Worm (Caenorhabditis elegans) whole organism, young adult: ENCODE measurements around the gene W01B6.8.
A peak's percentile ranks its signal among the peaks of the same experiment; 100 is the strongest.

Source experiments
- B0019.2 ChIP-seq: fragments of 200-800 bp; sonication (Bioruptor generic); conservative IDR thresholded peaks from 2 replicates; pipeline ENCODE4 v1.3.6; 2022; ENCODE audit warnings: missing genetic modification reagents, missing genetic modification characterization, missing compliant biosample characterization
- F55B11.4 ChIP-seq: sonication (generic microtip); optimal IDR thresholded peaks from 2 replicates; lab custom pipeline; 2016; ENCODE audit warnings: missing compliant biosample characterization, missing genetic modification characterization, borderline replicate concordance; ENCODE audit not compliant: insufficient read depth
- F57C9.4 ChIP-seq: sonication (generic microtip); optimal IDR thresholded peaks from 2 replicates; lab custom pipeline; 2017; ENCODE audit warnings: mild to moderate bottlenecking, missing genetic modification characterization, missing compliant biosample characterization
- K11D2.4 ChIP-seq: fragments of 200-800 bp; sonication (Bioruptor generic); IDR thresholded peaks from 2 replicates; pipeline ENCODE4 v1.3.6; 2022; ENCODE audit warnings: missing genetic modification reagents, missing genetic modification characterization, missing compliant biosample characterization
- Y53F4B.3 ChIP-seq: fragments of 200-800 bp; sonication (Bioruptor generic); IDR thresholded peaks from 2 replicates; pipeline ENCODE4 v1.3.6; 2022; ENCODE audit warnings: missing genetic modification reagents, missing genetic modification characterization, missing compliant biosample characterization
- ama-1 ChIP-seq, 3 experiments: fragments of 150-350 bp in 1 of 3; sonication (generic microtip) in 2 of 3; optimal IDR thresholded peaks; 2 replicates each; lab custom pipeline; 2014 to 2018; ENCODE audit warnings: missing biosample characterization in 2 of 3, missing genetic modification characterization in 2 of 3, missing genetic modification reagents in 2 of 3
- aptf-2 ChIP-seq: fragments of 200-800 bp; sonication (Bioruptor generic); conservative IDR thresholded peaks from 2 replicates; pipeline ENCODE4 v1.3.6; 2022; ENCODE audit warnings: missing genetic modification reagents, missing genetic modification characterization, missing compliant biosample characterization
- atf-7 ChIP-seq: sonication (generic microtip); optimal IDR thresholded peaks from 2 replicates; lab custom pipeline; 2017; ENCODE audit warnings: mild to moderate bottlenecking, missing genetic modification characterization, missing compliant biosample characterization
- bed-2 ChIP-seq: fragments of 200-800 bp; sonication (Bioruptor generic); IDR thresholded peaks from 2 replicates; pipeline ENCODE4 v1.3.6; 2022; ENCODE audit warnings: missing genetic modification reagents, missing genetic modification characterization, missing compliant biosample characterization
- ceh-79 ChIP-seq: sonication (generic microtip); optimal IDR thresholded peaks from 2 replicates; lab custom pipeline; 2017; ENCODE audit warnings: mild to moderate bottlenecking, missing genetic modification characterization, missing compliant biosample characterization
- chd-7 ChIP-seq: sonication (generic microtip); optimal IDR thresholded peaks from 2 replicates; lab custom pipeline; 2016; ENCODE audit warnings: mild to moderate bottlenecking, missing genetic modification characterization, moderate library complexity, missing compliant biosample characterization
- dox-1 ChIP-seq: fragments of 200-800 bp; sonication (Bioruptor generic); IDR thresholded peaks from 2 replicates; pipeline ENCODE4 v1.3.6; 2022; ENCODE audit warnings: missing genetic modification reagents, missing genetic modification characterization, missing compliant biosample characterization
- ekl-4 ChIP-seq: fragments of 200-800 bp; sonication (Bioruptor generic); IDR thresholded peaks from 2 replicates; pipeline ENCODE4 v1.3.6; 2022; ENCODE audit warnings: missing genetic modification reagents, missing genetic modification characterization, missing compliant biosample characterization
- ets-4 ChIP-seq: fragments of 200-800 bp; sonication (Bioruptor generic); optimal IDR thresholded peaks from 2 replicates; lab custom pipeline; 2018; ENCODE audit warnings: mild to moderate bottlenecking, missing genetic modification characterization, missing compliant biosample characterization
- hmg-20 ChIP-seq: fragments of 200-800 bp; sonication (Bioruptor generic); IDR thresholded peaks from 2 replicates; pipeline ENCODE4 v1.3.6; 2022; ENCODE audit warnings: missing genetic modification reagents, missing genetic modification characterization, missing compliant biosample characterization
- hsf-1 ChIP-seq: fragments of 200-800 bp; sonication (Bioruptor generic); IDR thresholded peaks from 2 replicates; pipeline ENCODE4 v1.3.6; 2022; ENCODE audit warnings: missing genetic modification reagents, missing genetic modification characterization, missing compliant biosample characterization
- let-607 ChIP-seq, 2 experiments: fragments of 200-800 bp in 1 of 2; sonication (Bioruptor generic) in 1 of 2; sonication (generic microtip) in 1 of 2; optimal IDR thresholded peaks; 2 replicates each; lab custom pipeline; 2016 to 2018; ENCODE audit warnings: mild to moderate bottlenecking in 2 of 2, missing compliant biosample characterization in 2 of 2, missing genetic modification characterization in 2 of 2, moderate library complexity in 2 of 2, missing genotype in 1 of 2
- lin-26 ChIP-seq: fragments of 200-800 bp; sonication (Bioruptor generic); IDR thresholded peaks from 2 replicates; pipeline ENCODE4 v1.3.6; 2022; ENCODE audit warnings: missing genetic modification reagents, missing genetic modification characterization, missing compliant biosample characterization
- lir-1 ChIP-seq: fragments of 200-800 bp; sonication (Bioruptor generic); conservative IDR thresholded peaks from 2 replicates; pipeline ENCODE4 v1.3.6; 2022; ENCODE audit warnings: missing genetic modification reagents, missing genetic modification characterization, missing compliant biosample characterization
- lsy-27 ChIP-seq: sonication (generic microtip); optimal IDR thresholded peaks from 2 replicates; lab custom pipeline; 2017; ENCODE audit warnings: missing genetic modification characterization, mild to moderate bottlenecking, missing compliant biosample characterization, antibody characterized with exemption, missing genotype, borderline replicate concordance; ENCODE audit not compliant: insufficient read depth
- madf-3 ChIP-seq: fragments of 200-800 bp; sonication (Bioruptor generic); IDR thresholded peaks from 2 replicates; pipeline ENCODE4 v1.3.6; 2022; ENCODE audit warnings: missing genetic modification reagents, missing genetic modification characterization, missing compliant biosample characterization
- mel-28 ChIP-seq: sonication (generic microtip); optimal IDR thresholded peaks from 2 replicates; lab custom pipeline; 2016; ENCODE audit warnings: borderline replicate concordance, mild to moderate bottlenecking, missing genetic modification characterization, missing compliant biosample characterization
- nhr-80 ChIP-seq: sonication (generic microtip); optimal IDR thresholded peaks from 2 replicates; lab custom pipeline; 2016; ENCODE audit warnings: missing genetic modification characterization, missing compliant biosample characterization
- nhr-90 ChIP-seq: sonication (generic microtip); optimal IDR thresholded peaks from 2 replicates; lab custom pipeline; 2016; ENCODE audit warnings: missing genotype, mild to moderate bottlenecking, missing genetic modification characterization, missing compliant biosample characterization
- sdz-38 ChIP-seq: sonication (generic microtip); optimal IDR thresholded peaks from 2 replicates; lab custom pipeline; 2016; ENCODE audit warnings: missing genotype, missing genetic modification characterization, missing compliant biosample characterization
- somi-1 ChIP-seq: fragments of 200-800 bp; sonication (Bioruptor generic); optimal IDR thresholded peaks from 2 replicates; lab custom pipeline; 2018; ENCODE audit warnings: mild to moderate bottlenecking, missing genetic modification characterization, missing compliant biosample characterization
- tbx-9 ChIP-seq: sonication (generic microtip); optimal IDR thresholded peaks from 2 replicates; lab custom pipeline; 2016; ENCODE audit warnings: borderline replicate concordance, missing genetic modification characterization, inconsistent platforms, missing compliant biosample characterization
- tlf-1 ChIP-seq: fragments of 200-800 bp; sonication (Bioruptor generic); optimal IDR thresholded peaks from 2 replicates; lab custom pipeline; 2018; ENCODE audit warnings: mild to moderate bottlenecking, missing genetic modification characterization, missing compliant biosample characterization
- ztf-22 ChIP-seq: fragments of 200-800 bp; sonication (Bioruptor generic); optimal IDR thresholded peaks from 2 replicates; lab custom pipeline; 2018; ENCODE audit warnings: mild to moderate bottlenecking, missing genetic modification characterization, moderate library complexity, missing compliant biosample characterization
- ztf-25 ChIP-seq: fragments of 200-800 bp; sonication (Bioruptor generic); IDR thresholded peaks from 2 replicates; pipeline ENCODE4 v1.3.6; 2022; ENCODE audit warnings: missing genetic modification reagents, missing genetic modification characterization, missing compliant biosample characterization
- ztf-28 ChIP-seq: fragments of 200-800 bp; sonication (Bioruptor generic); IDR thresholded peaks from 2 replicates; pipeline ENCODE4 v1.3.6; 2022; ENCODE audit warnings: missing genetic modification reagents, missing genetic modification characterization, missing compliant biosample characterization

The W01B6.8 gene

DNA sequence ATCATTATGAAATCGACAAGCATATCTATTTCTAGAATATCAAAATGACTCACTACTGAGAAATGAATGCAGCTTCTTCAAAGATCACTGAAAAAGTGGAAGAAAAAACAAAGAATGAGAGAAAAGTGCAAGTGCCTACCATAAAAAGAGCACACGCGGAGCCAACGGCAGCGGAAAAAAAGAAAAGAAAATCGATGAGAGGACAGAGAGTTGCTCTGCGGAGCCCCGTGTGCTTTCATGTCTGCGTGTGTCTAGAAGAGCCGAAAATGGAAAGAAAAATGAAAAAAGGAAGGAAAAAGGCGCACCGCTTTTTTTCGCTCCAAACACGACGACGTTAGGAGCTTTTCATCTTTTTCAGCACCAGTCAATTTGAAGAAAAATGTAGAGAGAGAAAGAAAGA, 21.4 kb downstream of the W01B6.8 start, which contains the start of gene ipla-7:
Gene ipla-7 (minus strand): TSS at position 122 of the 400 bp plus-strand sequence.
- no peak for TF ChIP-seq mel-28 (tag; lab: Kevin White, UChicago)
- peak; percentile 16 for TF ChIP-seq nhr-80
- no peak for TF ChIP-seq lsy-27 (tag; lab: Kevin White, UChicago)
- no peak for TF ChIP-seq sdz-38
- TF ChIP-seq lir-1, result no peak
- no peak for TF ChIP-seq B0019.2 (GFP tag; lab: Robert Waterston, UW)
- TF ChIP-seq chd-7 (tag; lab: Kevin White, UChicago), result no peak

DNA sequence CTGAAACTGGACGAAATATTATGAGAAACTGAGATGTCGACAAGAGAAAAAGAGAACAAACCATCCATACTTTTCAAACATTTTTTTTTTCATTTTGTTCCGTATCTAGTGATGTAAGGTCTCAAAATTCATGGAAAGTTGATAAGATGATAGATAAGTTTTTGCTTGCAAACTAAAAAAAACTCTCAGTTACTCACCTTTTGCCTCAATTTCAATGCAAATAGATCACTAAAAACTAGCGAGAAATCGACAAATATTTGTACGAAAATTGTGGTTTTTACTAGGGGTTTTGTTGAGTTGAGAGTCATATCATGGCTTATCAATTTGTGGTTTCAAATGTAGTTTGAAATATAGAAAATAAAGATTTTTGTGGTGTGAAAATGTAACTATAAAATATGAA, 23.4 kb downstream of the W01B6.8 start:
- TF ChIP-seq tlf-1 (GFP tag; lab: Kevin White, UChicago), result no peak
- peak; percentile 31 for TF ChIP-seq nhr-80

DNA sequence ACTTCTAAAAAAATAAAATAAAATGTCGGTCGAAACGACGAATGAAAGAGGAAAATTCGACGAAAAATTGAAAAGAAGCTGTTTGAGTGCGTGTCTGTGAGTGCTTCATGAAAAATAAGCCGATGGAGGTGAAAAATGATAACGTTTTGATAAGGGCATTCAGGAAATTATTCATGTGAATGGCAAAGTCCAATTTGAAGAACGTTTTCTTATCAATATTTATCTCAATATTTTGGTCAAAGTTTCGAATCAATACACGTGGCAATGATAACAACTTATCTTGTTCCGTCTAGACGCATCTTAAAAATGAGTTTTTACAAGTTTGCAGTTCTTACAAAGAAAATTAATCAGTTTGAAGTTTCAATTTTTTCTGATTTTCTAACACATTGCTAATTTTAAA, 25.0 kb downstream of the W01B6.8 start:
- TF ChIP-seq hmg-20 (GFP tag; lab: Robert Waterston, UW) (no peak), F57C9.4 (tag; lab: Kevin White, UChicago) (no peak), nhr-80 (peak; percentile 73), ets-4 (peak; percentile 40), atf-7 (peak; percentile 4), ekl-4 (GFP tag; lab: Robert Waterston, UW) (no peak), let-607 (tag; optimal IDR thresholded peaks at IDR 0.05; lab: Kevin White, UChicago) (peak in 1 of 2 experiments; percentile 53), ztf-22 (peak; percentile 17), ztf-28 (GFP tag; lab: Robert Waterston, UW) (no peak)

DNA sequence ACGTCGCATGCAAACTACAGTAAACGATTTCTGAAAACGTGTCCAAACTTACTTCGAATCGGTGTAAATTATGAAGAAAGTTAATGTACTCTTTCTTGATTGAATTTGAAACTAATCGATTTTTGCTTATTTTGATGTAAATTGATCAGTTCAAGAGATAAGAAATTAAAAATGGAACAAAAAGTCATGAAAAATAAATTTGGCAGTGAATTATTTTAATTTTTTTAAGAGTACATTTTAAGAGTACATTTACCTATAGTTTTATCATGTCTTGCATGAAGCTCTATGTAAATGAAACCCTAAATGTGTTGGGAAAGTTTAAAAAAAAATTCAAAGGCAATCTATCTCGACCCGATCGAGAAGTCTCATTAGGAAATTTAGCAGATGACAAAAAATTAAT, 28.0 kb downstream of the W01B6.8 start, which contains the start of gene T04B2.7:
Gene T04B2.7 (minus strand): TSS at position 101 of the 400 bp plus-strand sequence.
- TF ChIP-seq madf-3, result no peak

DNA sequence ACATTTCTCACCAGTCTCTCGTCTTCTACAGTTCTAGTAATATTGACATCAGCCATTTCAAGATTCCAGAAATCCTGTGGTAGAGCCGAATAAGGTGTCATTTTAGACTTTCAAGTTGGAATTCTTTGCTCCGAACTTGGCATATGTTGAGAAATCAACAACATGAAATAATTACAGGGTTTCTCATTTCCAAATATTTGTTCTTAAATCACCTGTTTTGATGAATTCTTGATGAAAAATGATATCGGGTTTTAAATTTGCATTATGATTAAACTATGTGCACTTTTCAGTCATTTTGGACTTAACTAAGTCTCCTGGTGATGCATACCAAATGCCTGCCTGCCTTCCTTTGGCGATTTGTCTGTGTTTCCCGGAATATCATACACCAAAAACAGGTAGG, 30.6 kb downstream of the W01B6.8 start, which contains the start of gene srv-12:
Gene srv-12 (minus strand): TSS at position 101 of the 400 bp plus-strand sequence.
- TF ChIP-seq ztf-28 (GFP tag; lab: Robert Waterston, UW), result no peak
- TF ChIP-seq madf-3, result no peak
- TF ChIP-seq, all 124 proteins: peak for 0

DNA sequence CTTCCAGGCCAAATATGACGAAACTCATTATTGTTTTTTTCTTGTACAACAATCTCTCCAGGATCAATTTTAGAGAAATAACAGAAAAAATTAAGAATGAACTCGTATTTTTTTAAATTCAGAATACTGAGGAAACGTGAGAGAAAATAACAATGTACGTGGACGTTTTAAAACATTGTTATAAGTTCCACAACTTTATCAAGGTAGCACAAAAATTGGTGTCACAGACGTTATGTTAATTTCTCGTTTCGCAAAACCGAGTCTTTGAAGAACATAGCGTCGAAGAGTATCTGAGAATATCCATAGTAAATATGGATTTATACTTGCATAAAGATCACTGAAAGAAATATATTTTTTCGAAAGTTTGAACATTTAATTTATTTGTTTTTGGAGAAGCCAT, 33.1 kb downstream of the W01B6.8 start, which contains the start of gene T04B2.8:
Gene T04B2.8 (minus strand): TSS at position 101 of the 400 bp plus-strand sequence.
- TF ChIP-seq dox-1 (GFP tag; lab: Robert Waterston, UW), result no peak
- no peak for TF ChIP-seq hsf-1 (GFP tag; lab: Robert Waterston, UW)
- TF ChIP-seq ceh-79 (tag; lab: Kevin White, UChicago), result no peak
- no peak for TF ChIP-seq lin-26 (GFP tag; lab: Robert Waterston, UW)
- no peak for TF ChIP-seq nhr-90
- TF ChIP-seq somi-1 (GFP tag; lab: Kevin White, UChicago), result no peak
- no peak for TF ChIP-seq F55B11.4 (tag; lab: Kevin White, UChicago)
- TF ChIP-seq Y53F4B.3 (GFP tag; lab: Robert Waterston, UW), result no peak

DNA sequence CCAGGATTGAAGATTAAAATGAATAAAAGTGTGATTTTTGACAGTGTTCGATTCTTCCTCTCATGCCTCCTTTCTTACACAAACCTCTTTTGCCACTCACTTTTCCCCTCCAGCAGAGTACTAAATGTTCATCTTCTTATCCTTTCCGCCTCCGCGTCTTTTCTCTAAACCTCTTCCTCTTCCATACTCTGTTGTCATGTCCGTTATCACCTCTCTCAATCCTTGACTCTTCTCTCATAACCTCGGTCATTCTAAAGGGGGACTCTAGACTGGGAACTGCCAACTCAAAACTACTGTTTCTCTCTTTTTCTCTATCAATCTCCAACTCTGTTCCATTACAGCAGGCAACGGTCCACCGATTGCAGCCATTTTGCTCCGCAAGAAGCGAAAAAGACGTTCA, 35.9 kb downstream of the W01B6.8 start:
- no peak for TF ChIP-seq ztf-28 (GFP tag; lab: Robert Waterston, UW)
- TF ChIP-seq ztf-25 (GFP tag; lab: Robert Waterston, UW), result no peak
- no peak for TF ChIP-seq somi-1 (GFP tag; lab: Kevin White, UChicago)
- no peak for TF ChIP-seq F55B11.4 (tag; lab: Kevin White, UChicago)
- no peak for TF ChIP-seq lin-26 (GFP tag; lab: Robert Waterston, UW)
- no peak for TF ChIP-seq aptf-2 (GFP tag; lab: Robert Waterston, UW)
- no peak for TF ChIP-seq ama-1 (optimal IDR thresholded peaks at IDR 0.05; lab: Kevin White, UChicago)
- no peak for TF ChIP-seq ama-1 (GFP tag; optimal IDR thresholded peaks at IDR 0.05; lab: Kevin White, UChicago)
- TF ChIP-seq bed-2 (GFP tag; lab: Robert Waterston, UW), result no peak
- no peak for TF ChIP-seq K11D2.4 (GFP tag; lab: Robert Waterston, UW)
- no peak for TF ChIP-seq lsy-27 (tag; lab: Kevin White, UChicago)
- no peak for TF ChIP-seq tbx-9 (tag; lab: Kevin White, UChicago)
